Fruit fly (Drosophila melanogaster): Measurements from ENCODE around the gene Rrp40.
A peak's percentile ranks its signal among the peaks of the same experiment; 100 is the strongest.

Rrp40 gene

dm6 chr2L:1715699-1716333 lies 12.7 kb upstream of the Rrp40 start, which contains the start of gene frtz (continued):
- TF ChIP-seq bbx (GFP tag; IDR thresholded peaks at IDR 0.05; ENCODE audit: partially characterized antibody) (peak; percentile 81), so (GFP tag; IDR thresholded peaks at IDR 0.05) (no peak), ttk (GFP tag; IDR thresholded peaks at IDR 0.05) (no peak), CG4328 (GFP tag; optimal IDR thresholded peaks at IDR 0.05) (no peak), CG14860 (GFP tag; IDR thresholded peaks at IDR 0.05; ENCODE audit: partially characterized antibody) (peak; percentile 59; the same call in 2 of the 3 replicates), crp (GFP tag; optimal IDR thresholded peaks at IDR 0.05) (no peak), CG32772 (GFP tag; IDR thresholded peaks at IDR 0.05) (no peak), MESR4 (GFP tag; optimal IDR thresholded peaks at IDR 0.05) (peak; percentile 71), CG4730 (GFP tag; IDR thresholded peaks at IDR 0.05) (no peak), CG17328 (GFP tag; IDR thresholded peaks at IDR 0.05) (no peak), CG9932 (GFP tag; IDR thresholded peaks at IDR 0.05) (peak; percentile 71), ftz-f1 (GFP tag; optimal IDR thresholded peaks at IDR 0.05) (no peak), CG14014 (GFP tag; IDR thresholded peaks at IDR 0.05) (0 out of 2 replicates have a peak, but pooled peaks have one; percentile 5), CG1233 (GFP tag; optimal IDR thresholded peaks at IDR 0.05) (no peak), Doc3 (GFP tag; IDR thresholded peaks at IDR 0.05; ENCODE audit: partially characterized antibody) (peak; percentile 62), Nf-YA (GFP tag; IDR thresholded peaks at IDR 0.05) (no peak), Dp (GFP tag; optimal IDR thresholded peaks at IDR 0.05) (peak; percentile 37), row (GFP tag; IDR thresholded peaks at IDR 0.05) (peak; percentile 61), klu (GFP tag; IDR thresholded peaks at IDR 0.05) (no peak), YL-1 (GFP tag; optimal IDR thresholded peaks at IDR 0.05) (peak; percentile 69), bab2 (GFP tag; optimal IDR thresholded peaks at IDR 0.05) (peak; percentile 18), HLHmδ (GFP tag; optimal IDR thresholded peaks at IDR 0.05) (peak; percentile 3), grn (GFP tag; optimal IDR thresholded peaks at IDR 0.05) (peak; percentile 42), bcd (GFP tag; optimal IDR thresholded peaks at IDR 0.05) (peak; percentile 21), Sry-δ (GFP tag; optimal IDR thresholded peaks at IDR 0.05) (peak; percentile 95), Ets65A (GFP tag) (peak; percentile 22), chn (GFP tag; optimal IDR thresholded peaks at IDR 0.05) (no peak), sna (GFP tag; IDR thresholded peaks at IDR 0.05; ENCODE audit: partially characterized antibody) (peak; percentile 46), knrl (GFP tag; IDR thresholded peaks at IDR 0.05; ENCODE audit: partially characterized antibody) (peak; percentile 91), lilli (GFP tag; optimal IDR thresholded peaks at IDR 0.05) (peak; percentile 19), CG17568 (GFP tag; optimal IDR thresholded peaks at IDR 0.05) (no peak), Hmr (GFP tag; optimal IDR thresholded peaks at IDR 0.05) (peak; percentile 74), CG6654 (GFP tag; optimal IDR thresholded peaks at IDR 0.05) (no peak), HmgZ (tag; optimal IDR thresholded peaks at IDR 0.05) (peak; percentile 60), Med (GFP tag) (peak; percentile 88), CG12391 (tag; optimal IDR thresholded peaks at IDR 0.05) (peak; percentile 13), HLH54F (GFP tag; optimal IDR thresholded peaks at IDR 0.05) (peak; percentile 13), corto (GFP tag; optimal IDR thresholded peaks at IDR 0.05) (no peak), CG14710 (tag; optimal IDR thresholded peaks at IDR 0.05) (peak; percentile 38), slbo (GFP tag; IDR thresholded peaks at IDR 0.05) (peak; percentile 43; the same call in 1 of the 2 replicates), inv (GFP tag; IDR thresholded peaks at IDR 0.05; ENCODE audit: partially characterized antibody) (peak; percentile 83), B-H1 (GFP tag; IDR thresholded peaks at IDR 0.05) (no peak), Lhr (GFP tag; optimal IDR thresholded peaks at IDR 0.05) (peak; percentile 78), tx (GFP tag; optimal IDR thresholded peaks at IDR 0.05) (no peak), sob (GFP tag; IDR thresholded peaks at IDR 0.05) (peak; percentile 49; the same call in 1 of the 2 replicates), CG16779 (GFP tag; IDR thresholded peaks at IDR 0.05) (no peak), oc (tag; optimal IDR thresholded peaks at IDR 0.05) (no peak), CG2712 (tag; optimal IDR thresholded peaks at IDR 0.05) (peak; percentile 6), CG7963 (GFP tag; IDR thresholded peaks at IDR 0.05; ENCODE audit: partially characterized antibody) (peak; percentile 71), CG8478 (optimal IDR thresholded peaks at IDR 0.05) (no peak)

Data from whole organism, embryonic.